Worm (Caenorhabditis elegans) whole organism, L1 larva: Measurements from ENCODE around the gene C49F5.6.

Experiments used
- C34B4.2 ChIP-seq: sonication (generic microtip); optimal IDR thresholded peaks from 2 replicates; lab custom pipeline; 2017; ENCODE audit warnings: mild to moderate bottlenecking, missing genetic modification characterization, missing compliant biosample characterization
- aha-1 ChIP-seq: fragments of 150-350 bp; optimal IDR thresholded peaks from 2 replicates; lab custom pipeline; 2014; ENCODE audit warnings: missing biosample characterization, missing genetic modification characterization
- ama-1 ChIP-seq: fragments of 150-350 bp; optimal IDR thresholded peaks from 2 replicates; lab custom pipeline; 2014
- blmp-1 ChIP-seq: fragments of 150-350 bp; optimal IDR thresholded peaks from 2 replicates; lab custom pipeline; 2014; ENCODE audit warnings: missing biosample characterization, missing genetic modification characterization
- ceh-63 ChIP-seq: fragments of 200-800 bp; sonication (Bioruptor generic); optimal IDR thresholded peaks from 2 replicates; lab custom pipeline; 2018; ENCODE audit warnings: mild to moderate bottlenecking, missing genetic modification characterization, missing compliant biosample characterization
- ceh-8 ChIP-seq: fragments of 200-800 bp; sonication (Bioruptor generic); optimal IDR thresholded peaks from 2 replicates; lab custom pipeline; 2018; ENCODE audit warnings: mild to moderate bottlenecking, missing genetic modification characterization, moderate library complexity, missing compliant biosample characterization
- dsc-1 ChIP-seq: sonication (generic microtip); optimal IDR thresholded peaks from 2 replicates; lab custom pipeline; 2016; ENCODE audit warnings: mild to moderate bottlenecking, missing genetic modification characterization, missing compliant biosample characterization
- egl-13 ChIP-seq: sonication (generic microtip); optimal IDR thresholded peaks from 2 replicates; lab custom pipeline; 2016; ENCODE audit warnings: missing genotype, missing genetic modification reagents, missing genetic modification characterization, missing compliant biosample characterization
- elt-3 ChIP-seq, 6 experiments: fragments of 150-350 bp in 1 of 6; sonication (generic microtip); optimal IDR thresholded peaks; 2 replicates each; lab custom pipeline; 2017 to 2018; ENCODE audit warnings: missing biosample characterization in 6 of 6, missing genetic modification characterization in 6 of 6, inconsistent platforms in 1 of 6
- fkh-4 ChIP-seq: sonication (generic microtip); optimal IDR thresholded peaks from 2 replicates; lab custom pipeline; 2016; ENCODE audit warnings: missing compliant biosample characterization, missing genetic modification characterization, borderline replicate concordance
- fkh-8 ChIP-seq: sonication (generic microtip); optimal IDR thresholded peaks from 2 replicates; lab custom pipeline; 2016; ENCODE audit warnings: mild to moderate bottlenecking, missing genetic modification characterization, missing compliant biosample characterization
- fos-1 ChIP-seq: fragments of 150-350 bp; optimal IDR thresholded peaks from 2 replicates; lab custom pipeline; 2014; ENCODE audit warnings: missing biosample characterization, missing genetic modification characterization
- hlh-4 ChIP-seq: sonication (generic microtip); optimal IDR thresholded peaks from 2 replicates; lab custom pipeline; 2016; ENCODE audit warnings: mild to moderate bottlenecking, missing genetic modification characterization, missing compliant biosample characterization
- isw-1 ChIP-seq: fragments of 200-800 bp; sonication (Bioruptor generic); IDR thresholded peaks from 2 replicates; pipeline ENCODE4 v1.3.6; 2022; ENCODE audit warnings: missing genetic modification characterization, missing compliant biosample characterization
- lin-13 ChIP-seq: fragments of 150-350 bp; optimal IDR thresholded peaks from 2 replicates; lab custom pipeline; 2014; ENCODE audit warnings: missing biosample characterization, missing genetic modification reagents, missing genetic modification characterization
- lin-14 ChIP-seq: fragments of 200-800 bp; sonication (Bioruptor generic); optimal IDR thresholded peaks from 2 replicates; lab custom pipeline; 2018; ENCODE audit warnings: mild to moderate bottlenecking, missing genetic modification characterization, moderate library complexity, missing compliant biosample characterization
- lir-3 ChIP-seq: sonication (generic microtip); optimal IDR thresholded peaks from 2 replicates; lab custom pipeline; 2016; ENCODE audit warnings: mild to moderate bottlenecking, missing genetic modification characterization, moderate library complexity, missing compliant biosample characterization; ENCODE audit not compliant: poor library complexity
- mep-1 ChIP-seq: fragments of 150-350 bp; optimal IDR thresholded peaks from 2 replicates; lab custom pipeline; 2014; ENCODE audit warnings: missing biosample characterization, missing genetic modification characterization
- nhr-19 ChIP-seq: fragments of 200-800 bp; sonication (Bioruptor generic); conservative IDR thresholded peaks from 2 replicates; pipeline ENCODE4 v1.3.6; 2022; ENCODE audit warnings: missing genetic modification characterization, missing compliant biosample characterization
- nhr-47 ChIP-seq: sonication (generic microtip); optimal IDR thresholded peaks from 2 replicates; lab custom pipeline; 2016; ENCODE audit warnings: mild to moderate bottlenecking, missing genetic modification characterization, moderate library complexity, missing compliant biosample characterization
- nhr-71 ChIP-seq: sonication (generic microtip); optimal IDR thresholded peaks from 2 replicates; lab custom pipeline; 2016; ENCODE audit warnings: mild to moderate bottlenecking, missing genetic modification characterization, moderate library complexity, missing compliant biosample characterization
- nhr-84 ChIP-seq: sonication (generic microtip); optimal IDR thresholded peaks from 2 replicates; lab custom pipeline; 2017; ENCODE audit warnings: missing biosample characterization, missing genetic modification characterization
- nhr-85 ChIP-seq: sonication (generic microtip); peaks from one replicate; lab custom pipeline; 2016; ENCODE audit warnings: missing genetic modification characterization, inconsistent platforms, missing compliant biosample characterization
- snpc-4 ChIP-seq: fragments of 150-350 bp; optimal IDR thresholded peaks from 2 replicates; lab custom pipeline; 2014; ENCODE audit warnings: missing biosample characterization, missing genetic modification characterization
- sox-4 ChIP-seq: sonication (generic microtip); optimal IDR thresholded peaks from 2 replicates; lab custom pipeline; 2016; ENCODE audit warnings: missing genetic modification characterization, missing compliant biosample characterization
- sptf-1 ChIP-seq: fragments of 150-350 bp; optimal IDR thresholded peaks from 2 replicates; lab custom pipeline; 2014; ENCODE audit warnings: missing biosample characterization, missing genetic modification characterization
- unc-30 ChIP-seq: sonication (generic microtip); optimal IDR thresholded peaks from 2 replicates; lab custom pipeline; 2017; ENCODE audit warnings: missing biosample characterization, missing genetic modification characterization
- vab-15 ChIP-seq: sonication (generic microtip); optimal IDR thresholded peaks from 2 replicates; lab custom pipeline; 2017; ENCODE audit warnings: missing genotype, mild to moderate bottlenecking, missing genetic modification characterization, missing compliant biosample characterization
- zag-1 ChIP-seq: fragments of 150-350 bp; optimal IDR thresholded peaks from 2 replicates; lab custom pipeline; 2014; ENCODE audit warnings: missing biosample characterization, missing genetic modification characterization
- zip-4 ChIP-seq: fragments of 200-800 bp; sonication (Bioruptor generic); optimal IDR thresholded peaks from 2 replicates; lab custom pipeline; 2018; ENCODE audit warnings: mild to moderate bottlenecking, missing genetic modification characterization, moderate library complexity, missing compliant biosample characterization
- ztf-11 ChIP-seq, 2 experiments: sonication (generic microtip); optimal IDR thresholded peaks; 2 replicates each; lab custom pipeline; 2016 to 2017; ENCODE audit warnings: missing genetic modification characterization in 2 of 2, missing biosample characterization in 1 of 2, missing compliant biosample characterization in 1 of 2
- ztf-4 ChIP-seq: fragments of 150-350 bp; optimal IDR thresholded peaks from 2 replicates; lab custom pipeline; 2014; ENCODE audit warnings: missing biosample characterization, missing genetic modification characterization

Gene C49F5.6

ce11 chrX:12034661-12035060 lies 46.5 kb downstream of the C49F5.6 start:
- TF ChIP-seq nhr-85, result no peak
- no peak for TF ChIP-seq ceh-63 (GFP tag; lab: Kevin White, UChicago)
- peak; percentile 88 for TF ChIP-seq dsc-1 (tag; lab: Kevin White, UChicago)
- no peak for TF ChIP-seq zag-1 (tag; lab: Kevin White, UChicago)
- TF ChIP-seq fkh-8, result peak; percentile 76
- TF ChIP-seq nhr-71 (tag; lab: Kevin White, UChicago), result peak; percentile 52
- TF ChIP-seq nhr-47 (tag; lab: Kevin White, UChicago), result peak; percentile 34
- no peak for TF ChIP-seq nhr-19 (GFP tag; lab: Robert Waterston, UW)
- no peak for TF ChIP-seq ztf-4 (tag; lab: Kevin White, UChicago)
- TF ChIP-seq nhr-84 (tag; lab: Kevin White, UChicago), result no peak
- TF ChIP-seq lin-13 (GFP tag; lab: Kevin White, UChicago), result no peak
- TF ChIP-seq ama-1 (lab: Kevin White, UChicago), result no peak
- TF ChIP-seq fkh-4 (tag; lab: Kevin White, UChicago), result peak; percentile 7
- peak; percentile 73 for TF ChIP-seq ceh-8
- TF ChIP-seq sox-4 (tag; lab: Kevin White, UChicago), result peak; percentile 22
- TF ChIP-seq mep-1 (tag; lab: Kevin White, UChicago), result no peak
- peak in 1 of 2 experiments; percentile 1 for TF ChIP-seq ztf-11 (tag; optimal IDR thresholded peaks at IDR 0.05; lab: Kevin White, UChicago)
- peak; percentile 40 for TF ChIP-seq lin-14
- TF ChIP-seq vab-15, result no peak
- TF ChIP-seq aha-1 (tag; lab: Kevin White, UChicago), result no peak
- TF ChIP-seq isw-1 (GFP tag; lab: Robert Waterston, UW), result no peak
- no peak for TF ChIP-seq zip-4 (GFP tag; lab: Kevin White, UChicago)

DNA sequence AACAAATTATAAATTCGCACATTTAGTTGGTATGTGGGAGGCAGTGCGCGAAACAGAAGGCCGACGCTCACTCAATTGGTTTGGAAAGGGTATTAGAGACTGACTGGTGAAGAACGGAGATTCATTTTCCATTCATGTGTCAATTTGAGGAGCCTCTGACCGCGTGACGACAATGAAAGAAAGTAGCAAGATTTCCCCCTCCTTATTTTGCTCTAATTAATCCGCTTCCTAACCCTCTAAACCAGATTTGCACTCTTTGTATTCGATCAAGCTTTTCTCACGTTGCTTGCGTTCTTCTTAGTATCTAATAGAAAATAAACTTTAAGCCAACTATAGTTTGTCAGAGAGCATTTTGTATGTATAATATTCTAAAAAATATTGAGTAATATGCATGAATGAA lies 48.0 kb downstream of the C49F5.6 start:
- no peak for TF ChIP-seq hlh-4
- TF ChIP-seq dsc-1 (tag; lab: Kevin White, UChicago), result peak; percentile 75
- no peak for TF ChIP-seq sptf-1

DNA sequence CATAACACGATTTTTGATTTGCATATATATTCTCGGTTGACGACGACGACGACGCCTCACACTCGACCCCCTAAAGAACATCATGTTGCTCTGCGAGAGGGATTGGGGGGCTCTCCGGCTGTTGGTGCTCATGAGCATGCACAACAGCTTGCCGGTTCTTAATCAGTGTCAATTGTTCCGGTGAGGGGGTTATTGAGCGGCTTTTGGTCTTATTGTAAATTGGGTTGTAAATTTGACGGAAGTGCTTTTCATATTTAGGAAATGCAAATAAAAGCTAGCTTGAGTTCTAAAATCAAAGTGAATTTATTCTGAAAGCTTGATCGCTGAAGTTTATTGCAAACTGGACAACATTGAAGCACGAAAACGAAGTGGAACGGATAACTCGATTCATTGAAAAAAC lies 49.9 kb downstream of the C49F5.6 start:
- TF ChIP-seq unc-30 (tag; lab: Kevin White, UChicago) (no peak), egl-13 (tag; lab: Kevin White, UChicago) (no peak), dsc-1 (tag; lab: Kevin White, UChicago) (peak; percentile 4), snpc-4 (no peak), C34B4.2 (tag; lab: Kevin White, UChicago) (no peak)

- no peak for TF ChIP-seq lir-3 (tag; lab: Kevin White, UChicago)
- TF ChIP-seq fkh-8, result peak; percentile 49
- peak; percentile 28 for TF ChIP-seq nhr-71 (tag; lab: Kevin White, UChicago)
- peak in 2 of 6 experiments; percentile 21 to 57 for TF ChIP-seq elt-3 (tag; optimal IDR thresholded peaks at IDR 0.05; lab: Kevin White, UChicago)
- no peak for TF ChIP-seq nhr-85
- peak; percentile 51 for TF ChIP-seq lin-14
- TF ChIP-seq blmp-1, result peak; percentile 23
- TF ChIP-seq fos-1 (tag; lab: Kevin White, UChicago), result no peak
Observed at ce11 chrX:12038728-12039127, 50.6 kb downstream of the C49F5.6 start.
